Fruit fly (Drosophila melanogaster): Measurements from ENCODE around the gene CG9123.
A peak's percentile ranks its signal among the peaks of the same experiment; 100 is the strongest.

Gene CG9123

DNA sequence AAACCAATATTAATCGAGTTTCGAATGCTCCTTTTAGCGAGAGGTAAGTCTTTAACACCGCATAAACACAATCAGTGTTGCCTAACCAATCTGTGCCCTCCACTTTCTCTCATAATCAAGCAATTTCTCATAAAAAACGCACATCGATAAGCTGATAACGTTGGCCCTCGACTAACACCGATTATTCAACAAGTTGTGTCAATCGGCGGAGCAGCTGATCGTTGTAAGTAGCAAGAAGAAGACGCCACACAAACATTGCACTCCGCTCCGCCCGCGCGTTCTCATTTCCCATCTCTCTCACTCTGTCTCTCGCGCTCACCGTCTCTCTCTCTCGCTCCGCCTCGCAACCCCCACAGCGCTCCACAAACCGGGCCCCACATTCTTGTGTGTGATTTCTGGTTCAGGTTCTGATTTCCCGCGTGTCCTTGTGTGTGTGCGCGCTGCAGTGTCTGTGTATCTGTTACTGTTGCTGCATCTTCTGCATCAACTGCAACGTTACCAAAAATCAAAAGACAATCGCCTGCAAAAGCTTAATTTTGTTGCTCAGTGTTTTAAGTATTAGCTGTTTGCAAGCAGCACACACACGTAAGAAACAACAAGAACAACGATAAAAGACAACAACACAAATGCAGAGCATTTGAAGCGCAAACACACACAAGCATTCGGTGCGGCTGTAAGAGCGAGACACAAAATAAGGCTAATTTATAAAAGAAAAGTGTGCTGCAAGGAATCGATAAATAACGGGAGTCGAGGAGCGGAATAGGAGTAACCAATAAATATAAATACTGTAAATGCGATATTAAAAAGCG is 8.6 kb downstream of the CG9123 start, which contains the start of the genes CG9114 and HDAC6 (continued):
- TF ChIP-seq fd3F (GFP tag; optimal IDR thresholded peaks at IDR 0.05) (no peak), CG15601 (tag; optimal IDR thresholded peaks at IDR 0.05) (no peak), Drgx (GFP tag; IDR thresholded peaks at IDR 0.05) (no peak), Aef1 (GFP tag; IDR thresholded peaks at IDR 0.05) (peak; percentile 56; the same call in 2 of the 3 replicates), prd (optimal IDR thresholded peaks at IDR 0.05) (no peak), prd (GFP tag; IDR thresholded peaks at IDR 0.05) (no peak), CG34224 (GFP tag; IDR thresholded peaks at IDR 0.05; ENCODE audit: partially characterized antibody) (peak; percentile 89; the same call in 2 of the 3 replicates), Vsx1 (GFP tag; optimal IDR thresholded peaks at IDR 0.05) (peak; percentile 85), CG1024 (GFP tag; IDR thresholded peaks at IDR 0.05) (no peak)

DNA sequence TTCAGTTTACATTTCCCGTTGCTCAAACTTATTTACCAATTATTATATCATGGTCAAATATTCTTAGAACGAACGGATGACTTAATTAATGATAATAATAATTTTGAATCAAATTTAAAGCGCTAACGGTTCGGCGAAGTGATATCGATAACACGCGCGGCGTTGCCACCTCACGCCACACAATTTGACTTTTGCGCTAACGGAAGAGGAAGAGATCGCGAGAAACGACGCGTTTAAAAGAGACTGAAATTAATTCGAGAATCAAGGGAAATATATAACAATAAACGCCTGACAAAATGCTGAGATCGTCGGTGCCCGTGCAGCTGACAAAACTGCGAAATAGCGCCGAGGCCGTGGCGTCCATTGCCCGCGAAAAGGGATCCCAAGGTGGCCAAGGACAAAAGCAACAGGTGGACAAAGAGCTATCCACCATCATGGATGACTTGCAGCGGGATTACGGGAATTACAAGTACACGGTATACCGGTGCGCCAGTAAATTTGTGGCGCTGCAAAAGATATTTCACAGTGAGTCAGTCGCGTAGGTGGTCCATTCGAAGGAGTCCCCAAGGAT is 13.7 kb downstream of the CG9123 start, which contains the start of gene dah:
dah (plus strand) TSS at position 195 of the 571 bp plus-strand sequence.
- TF ChIP-seq BEAF-32 (GFP tag; optimal IDR thresholded peaks at IDR 0.05) (peak; percentile 53), CG2116 (GFP tag; optimal IDR thresholded peaks at IDR 0.05) (peak; percentile 48), amos (GFP tag; IDR thresholded peaks at IDR 0.05; ENCODE audit: partially characterized antibody) (peak; percentile 29; the same call in 1 of the 2 replicates), Dref (GFP tag; IDR thresholded peaks at IDR 0.05) (peak; percentile 79), CG9797 (GFP tag; optimal IDR thresholded peaks at IDR 0.05) (peak; percentile 23), tll (GFP tag; optimal IDR thresholded peaks at IDR 0.05) (peak in 1 of 2 experiments; percentile 98), CG14710 (tag; optimal IDR thresholded peaks at IDR 0.05) (peak; percentile 20), CG18262 (tag; optimal IDR thresholded peaks at IDR 0.05) (no peak), CoRest (tag; optimal IDR thresholded peaks at IDR 0.05) (peak; percentile 9), CG13287 (GFP tag; IDR thresholded peaks at IDR 0.05; ENCODE audit: partially characterized antibody) (peak; percentile 37; the same call in 1 of the 2 replicates), CG1603 (tag; optimal IDR thresholded peaks at IDR 0.05) (peak; percentile 46), CG10267 (tag; optimal IDR thresholded peaks at IDR 0.05) (peak; percentile 10), phol (tag; optimal IDR thresholded peaks at IDR 0.05) (peak; percentile 30), HmgZ (tag; optimal IDR thresholded peaks at IDR 0.05) (no peak), so (GFP tag; IDR thresholded peaks at IDR 0.05) (no peak), Myb (GFP tag; optimal IDR thresholded peaks at IDR 0.05) (peak; percentile 95), scrt (GFP tag; optimal IDR thresholded peaks at IDR 0.05) (peak; percentile 38), unc-4 (GFP tag; IDR thresholded peaks at IDR 0.05; ENCODE audit: partially characterized antibody) (peak; percentile 32; the same call in 1 of the 2 replicates), Sry-δ (GFP tag; optimal IDR thresholded peaks at IDR 0.05) (peak; percentile 41), pita (GFP tag; optimal IDR thresholded peaks at IDR 0.05) (no peak), Med (GFP tag) (peak; percentile 25), pzg (GFP tag; optimal IDR thresholded peaks at IDR 0.05) (peak; percentile 56), Ets97D (GFP tag; optimal IDR thresholded peaks at IDR 0.05) (peak; percentile 57), Oaz (GFP tag; IDR thresholded peaks at IDR 0.05) (no peak), CG11723 (GFP tag; optimal IDR thresholded peaks at IDR 0.05) (no peak), E2f2 (GFP tag; IDR thresholded peaks at IDR 0.05) (peak; percentile 89), crp (GFP tag; optimal IDR thresholded peaks at IDR 0.05) (peak in 1 of 2 experiments; percentile 33), unpg (GFP tag; optimal IDR thresholded peaks at IDR 0.05) (no peak), Doc3 (GFP tag; IDR thresholded peaks at IDR 0.05; ENCODE audit: partially characterized antibody) (peak; percentile 23; the same call in 1 of the 3 replicates), Scr (GFP tag; IDR thresholded peaks at IDR 0.05; ENCODE audit: partially characterized antibody) (0 out of 2 replicates have a peak, but pooled peaks have one; percentile 18), YL-1 (GFP tag; optimal IDR thresholded peaks at IDR 0.05) (peak; percentile 30), CG34224 (GFP tag; IDR thresholded peaks at IDR 0.05; ENCODE audit: partially characterized antibody) (peak; percentile 42; the same call in 1 of the 3 replicates), CG18011 (GFP tag; optimal IDR thresholded peaks at IDR 0.05) (no peak), kah (GFP tag; optimal IDR thresholded peaks at IDR 0.05) (peak; percentile 82), Dp (GFP tag; optimal IDR thresholded peaks at IDR 0.05) (peak; percentile 84), Dll (GFP tag; IDR thresholded peaks at IDR 0.05; ENCODE audit: partially characterized antibody) (0 out of 4 replicates have a peak, but pooled peaks have one; percentile 29)

Data from whole organism, embryonic.